Fruit fly (Drosophila melanogaster) Kc167 (cell line): ENCODE results near the gene Nplp3.

ENCODE experiments used
- Myc ChIP-seq: fragments of >200 bp; optimal IDR thresholded peaks from 2 replicates; lab custom pipeline; 2017; ENCODE audit warnings: missing external identifiers
- Sin3A ChIP-seq: fragments of >200 bp; optimal IDR thresholded peaks from 2 replicates; lab custom pipeline; 2018; ENCODE audit warnings: missing external identifiers
- h ChIP-seq: fragments of >200 bp; optimal IDR thresholded peaks from 3 replicates; lab custom pipeline; 2018; ENCODE audit warnings: missing external identifiers
- psq ChIP-seq: fragments of >200 bp; optimal IDR thresholded peaks from 2 replicates; lab custom pipeline; 2017; ENCODE audit warnings: missing external identifiers
- ttk ChIP-seq: sonication (Bioruptor generic); optimal IDR thresholded peaks from 2 replicates; lab custom pipeline; 2017; ENCODE audit warnings: missing external identifiers

DNA sequence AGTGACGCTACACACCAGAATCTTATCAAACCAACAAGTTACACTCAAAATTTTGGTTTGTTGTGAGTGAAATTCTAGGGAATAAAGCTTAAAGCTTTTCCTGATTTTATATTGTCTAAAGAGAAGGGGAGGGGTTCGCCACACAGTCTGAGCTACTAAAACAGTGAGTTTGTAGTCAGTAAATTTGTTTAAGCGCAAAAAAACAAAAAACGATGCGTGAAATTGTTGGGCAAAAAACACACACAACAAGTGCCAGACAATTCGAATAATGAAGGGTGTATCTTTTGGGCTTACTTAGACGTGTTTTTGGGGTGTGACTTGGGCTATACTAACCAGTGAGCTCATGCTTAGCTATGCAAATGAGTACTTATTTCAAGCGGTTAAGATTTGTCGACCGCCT, 42.0 kb downstream of the Nplp3 start:
- no peak for TF ChIP-seq psq
- TF ChIP-seq Myc (lab: Kevin White, UChicago), result no peak
- no peak for TF ChIP-seq ttk
- TF ChIP-seq Sin3A (lab: Kevin White, UChicago), result no peak
- no peak for TF ChIP-seq h (lab: Kevin White, UChicago)
